Fruit fly (Drosophila melanogaster) whole organism, embryonic: Measurements from ENCODE around the gene Cpr73D.

Source experiments
- Asciz ChIP-seq: fragments of 200-800 bp; sonication (Bioruptor generic); optimal IDR thresholded peaks from 2 replicates; lab custom pipeline; 2017; ENCODE audit warnings: missing biosample characterization, mild to moderate bottlenecking, missing genetic modification characterization, missing genetic modification reagents
- CG11695 ChIP-seq: fragments of 200-800 bp; sonication (Bioruptor generic); IDR thresholded peaks from 3 replicates; pipeline ENCODE4 v1.3.6; 2022; ENCODE audit warnings: missing biosample characterization, missing genetic modification characterization
- CTCF ChIP-seq: fragments of 200-800 bp; sonication (Bioruptor generic); optimal IDR thresholded peaks from 2 replicates; lab custom pipeline; 2017; ENCODE audit warnings: missing biosample characterization, mild to moderate bottlenecking, missing genetic modification characterization, moderate library complexity
- Ets65A ChIP-seq: fragments of 200-800 bp; sonication (Bioruptor generic); peaks from one replicate; lab custom pipeline; 2016; ENCODE audit warnings: missing biosample characterization, missing genetic modification characterization
- Fer3 ChIP-seq: fragments of 200-800 bp; sonication (Bioruptor generic); optimal IDR thresholded peaks from 2 replicates; lab custom pipeline; 2018; ENCODE audit warnings: missing biosample characterization, mild to moderate bottlenecking, missing genetic modification characterization, moderate library complexity
- Lim3 ChIP-seq: fragments of 200-800 bp; sonication (Bioruptor generic); IDR thresholded peaks from 2 replicates; pipeline ENCODE4 v1.3.6; 2022; ENCODE audit warnings: missing biosample characterization, missing genetic modification characterization
- Med ChIP-seq: fragments of 200-800 bp; sonication (Bioruptor generic); peaks from one replicate; lab custom pipeline; 2016; ENCODE audit warnings: missing biosample characterization, missing genetic modification characterization, mild to moderate bottlenecking, inconsistent platforms, moderate library complexity
- Sox102F ChIP-seq: fragments of 200-800 bp; sonication (Bioruptor generic); optimal IDR thresholded peaks from 2 replicates; lab custom pipeline; 2018; ENCODE audit warnings: missing biosample characterization, mild to moderate bottlenecking, missing genetic modification characterization, moderate library complexity
- Vsx1 ChIP-seq: fragments of 200-800 bp; sonication (Bioruptor generic); optimal IDR thresholded peaks from 2 replicates; lab custom pipeline; 2017; ENCODE audit warnings: missing biosample characterization, mild to moderate bottlenecking, missing genetic modification characterization, missing genetic modification reagents
- eyg ChIP-seq: fragments of 200-800 bp; sonication (Bioruptor generic); optimal IDR thresholded peaks from 3 replicates; lab custom pipeline; 2016; ENCODE audit warnings: missing biosample characterization, missing genetic modification characterization
- hbn ChIP-seq: fragments of 200-800 bp; sonication (Bioruptor generic); IDR thresholded peaks from 2 replicates; pipeline ENCODE4 v1.3.6; 2022; ENCODE audit warnings: missing biosample characterization, missing genetic modification characterization; ENCODE audit not compliant: partially characterized antibody
- phol ChIP-seq: fragments of 200-800 bp; sonication (Bioruptor generic); optimal IDR thresholded peaks from 3 replicates; lab custom pipeline; 2018; ENCODE audit warnings: missing biosample characterization, mild to moderate bottlenecking, missing genetic modification characterization, moderate library complexity
- sens-2 ChIP-seq: fragments of 200-800 bp; sonication (Bioruptor generic); IDR thresholded peaks from 2 replicates; pipeline ENCODE4 v1.3.6; 2022; ENCODE audit warnings: missing biosample characterization, missing genetic modification characterization
- z ChIP-seq: fragments of 200-800 bp; sonication (Bioruptor generic); IDR thresholded peaks from 3 replicates; pipeline ENCODE4 v1.3.6; 2022; ENCODE audit warnings: missing biosample characterization, missing genetic modification characterization

DNA sequence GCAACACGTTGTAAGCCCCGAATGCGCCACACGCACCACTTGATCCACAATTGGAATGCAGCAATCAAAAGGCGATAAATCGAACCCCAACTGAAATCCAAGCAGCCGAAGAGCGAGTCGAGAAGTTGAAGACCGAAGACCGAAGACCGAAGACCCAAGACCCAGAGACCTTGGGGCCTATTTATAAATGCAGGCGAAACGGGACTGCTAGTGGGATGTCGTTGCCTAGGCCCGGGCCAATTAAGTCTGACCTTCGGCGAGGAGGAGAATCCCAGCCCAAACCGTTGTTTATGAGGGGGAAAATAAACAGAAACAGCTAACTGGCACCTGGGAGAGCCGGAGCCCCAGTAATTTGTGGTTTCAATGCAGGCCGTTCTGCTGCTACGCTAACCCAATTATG lies 20.8 kb downstream of the Cpr73D start:
- TF ChIP-seq phol (tag; lab: Kevin White, UChicago) (no peak), CTCF (GFP tag; lab: Kevin White, UChicago) (no peak), Lim3 (GFP tag; lab: Robert Waterston, UW) (no peak), Fer3 (no peak), sens-2 (GFP tag; lab: Robert Waterston, UW) (no peak), Ets65A (GFP tag; lab: Kevin White, UChicago) (no peak), eyg (GFP tag; lab: Kevin White, UChicago) (no peak), z (GFP tag; lab: Robert Waterston, UW) (no peak), Sox102F (no peak), CG11695 (GFP tag; lab: Robert Waterston, UW) (no peak), hbn (GFP tag; lab: Robert Waterston, UW) (no peak), Vsx1 (no peak), Asciz (GFP tag; lab: Kevin White, UChicago) (no peak), Med (no peak)
